Fruit fly (Drosophila melanogaster): ENCODE results near the gene AgmNAT.

DNA sequence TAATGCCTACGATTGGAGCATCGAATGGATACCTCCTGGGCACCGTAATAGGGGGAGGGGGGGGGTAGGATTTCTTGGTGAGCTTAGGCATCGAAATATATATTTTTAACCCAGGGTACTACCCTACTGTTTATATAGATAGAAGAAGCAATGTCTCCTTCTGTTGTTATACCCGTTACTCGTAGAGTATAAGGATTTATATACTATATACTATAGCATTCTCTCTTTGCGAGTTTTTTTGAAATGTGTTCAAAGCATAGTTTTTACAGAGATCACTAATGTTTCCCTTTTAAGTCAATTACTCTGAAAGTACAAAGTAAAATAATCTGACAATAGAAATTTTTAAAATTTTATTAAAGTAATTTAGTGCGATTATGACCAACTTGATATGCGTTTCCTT is 37.8 kb upstream of the AgmNAT start, which contains the start of gene CG43136:
- TF ChIP-seq psq (optimal IDR thresholded peaks at IDR 0.05), result no peak
- no peak for TF ChIP-seq h (optimal IDR thresholded peaks at IDR 0.05)
- no peak for TF ChIP-seq insv (optimal IDR thresholded peaks at IDR 0.05)
- TF ChIP-seq Sin3A (optimal IDR thresholded peaks at IDR 0.05), result no peak
